Fruit fly (Drosophila melanogaster) S2 (cell line): Measurements from ENCODE around the gene qin.

Experiments used
- CG8478 ChIP-seq: fragments of >200 bp; optimal IDR thresholded peaks from 2 replicates; lab custom pipeline; 2018
- CTCF ChIP-seq, 2 experiments: fragments of >200 bp; optimal IDR thresholded peaks; 2 replicates each; lab custom pipeline; 2018

DNA sequence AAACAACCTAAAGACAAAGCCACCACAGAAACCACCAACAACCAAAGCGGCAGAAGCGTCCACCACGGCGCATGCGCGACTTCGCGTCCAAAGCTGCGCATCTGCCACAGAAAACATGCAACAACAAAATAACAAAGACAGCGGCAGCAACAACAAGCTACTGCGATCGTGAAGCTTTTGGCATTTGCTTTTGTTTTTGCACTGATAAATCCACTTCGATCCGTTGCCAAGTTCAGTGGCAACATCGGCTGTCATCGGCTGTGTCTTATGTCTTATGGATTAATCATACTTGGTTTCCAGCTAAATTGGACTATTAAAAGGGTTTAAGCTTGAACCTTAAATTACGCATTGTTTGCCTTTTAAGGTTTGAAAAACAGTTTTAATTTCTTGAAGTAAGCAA lies 101.8 kb downstream of the qin start, which contains the start of gene Muc91C:
- no peak for TF ChIP-seq CG8478 (lab: Kevin White, UChicago)
- TF ChIP-seq CTCF (optimal IDR thresholded peaks at IDR 0.05; lab: Kevin White, UChicago): no peak
